Worm (Caenorhabditis elegans) whole organism, L1 larva: ENCODE results near the gene ZK354.9.

Experiments
- C04F5.9 ChIP-seq: sonication (generic microtip); optimal IDR thresholded peaks from 2 replicates; lab custom pipeline; 2016; ENCODE audit warnings: missing genetic modification characterization, missing compliant biosample characterization
- Y116A8C.19 ChIP-seq: sonication (generic microtip); optimal IDR thresholded peaks from 2 replicates; lab custom pipeline; 2016; ENCODE audit warnings: missing compliant biosample characterization, missing genetic modification characterization, borderline replicate concordance
- alr-1 ChIP-seq: fragments of 200-800 bp; sonication (Bioruptor generic); optimal IDR thresholded peaks from 2 replicates; lab custom pipeline; 2018; ENCODE audit warnings: borderline replicate concordance, mild to moderate bottlenecking, missing genetic modification characterization, missing compliant biosample characterization
- aly-2 ChIP-seq: fragments of 150-350 bp; optimal IDR thresholded peaks from 2 replicates; lab custom pipeline; 2014; ENCODE audit warnings: missing biosample characterization, missing genetic modification characterization
- ama-1 ChIP-seq: fragments of 150-350 bp; optimal IDR thresholded peaks from 2 replicates; lab custom pipeline; 2014
- blmp-1 ChIP-seq: fragments of 150-350 bp; optimal IDR thresholded peaks from 2 replicates; lab custom pipeline; 2014; ENCODE audit warnings: missing biosample characterization, missing genetic modification characterization
- ceh-8 ChIP-seq: fragments of 200-800 bp; sonication (Bioruptor generic); optimal IDR thresholded peaks from 2 replicates; lab custom pipeline; 2018; ENCODE audit warnings: mild to moderate bottlenecking, missing genetic modification characterization, moderate library complexity, missing compliant biosample characterization
- ceh-82 ChIP-seq, 3 experiments: fragments of 150-350 bp in 1 of 3; sonication (generic microtip) in 2 of 3; optimal IDR thresholded peaks; 2 replicates each; lab custom pipeline; 2014 to 2017; ENCODE audit warnings: missing biosample characterization in 3 of 3, missing genetic modification characterization in 3 of 3
- ceh-88 ChIP-seq: fragments of 200-800 bp; sonication (Bioruptor generic); IDR thresholded peaks from 2 replicates; pipeline ENCODE4 v1.3.6; 2022; ENCODE audit warnings: missing genetic modification characterization, missing compliant biosample characterization
- ceh-90 ChIP-seq: sonication (generic microtip); optimal IDR thresholded peaks from 2 replicates; lab custom pipeline; 2016; ENCODE audit warnings: missing genetic modification characterization, missing compliant biosample characterization
- efl-1 ChIP-seq, 4 experiments: fragments of 150-350 bp; optimal IDR thresholded peaks in 3 of 4; peaks in 1 of 4; 1 replicate in 1 of 4; 2 replicates in 3 of 4; lab custom pipeline; 2014; ENCODE audit warnings: missing biosample characterization in 2 of 4, missing genetic modification characterization in 2 of 4, missing genetic modification reagents in 2 of 4
- efl-3 ChIP-seq: fragments of 200-800 bp; sonication (Bioruptor generic); optimal IDR thresholded peaks from 2 replicates; lab custom pipeline; 2018; ENCODE audit warnings: mild to moderate bottlenecking, missing genetic modification characterization, missing compliant biosample characterization
- egl-27 ChIP-seq, 2 experiments: fragments of 150-350 bp in 1 of 2; sonication (generic microtip); optimal IDR thresholded peaks; 3 replicates each; lab custom pipeline; 2017 to 2018; ENCODE audit warnings: missing biosample characterization in 2 of 2, missing genetic modification characterization in 2 of 2, missing genetic modification reagents in 2 of 2
- elt-3 ChIP-seq, 6 experiments: fragments of 150-350 bp in 1 of 6; sonication (generic microtip); optimal IDR thresholded peaks; 2 replicates each; lab custom pipeline; 2017 to 2018; ENCODE audit warnings: missing biosample characterization in 6 of 6, missing genetic modification characterization in 6 of 6, inconsistent platforms in 1 of 6
- fkh-10 ChIP-seq: sonication (generic microtip); optimal IDR thresholded peaks from 2 replicates; lab custom pipeline; 2017; ENCODE audit warnings: missing biosample characterization, missing genetic modification reagents, missing genetic modification characterization
- fkh-4 ChIP-seq: sonication (generic microtip); optimal IDR thresholded peaks from 2 replicates; lab custom pipeline; 2016; ENCODE audit warnings: missing compliant biosample characterization, missing genetic modification characterization, borderline replicate concordance
- fkh-8 ChIP-seq: sonication (generic microtip); optimal IDR thresholded peaks from 2 replicates; lab custom pipeline; 2016; ENCODE audit warnings: mild to moderate bottlenecking, missing genetic modification characterization, missing compliant biosample characterization
- grh-1 ChIP-seq: fragments of 200-800 bp; sonication (Bioruptor generic); IDR thresholded peaks from 2 replicates; pipeline ENCODE4 v1.3.6; 2022; ENCODE audit warnings: missing genetic modification reagents, missing genetic modification characterization, missing compliant biosample characterization
- hlh-4 ChIP-seq: sonication (generic microtip); optimal IDR thresholded peaks from 2 replicates; lab custom pipeline; 2016; ENCODE audit warnings: mild to moderate bottlenecking, missing genetic modification characterization, missing compliant biosample characterization
- lin-13 ChIP-seq: fragments of 150-350 bp; optimal IDR thresholded peaks from 2 replicates; lab custom pipeline; 2014; ENCODE audit warnings: missing biosample characterization, missing genetic modification reagents, missing genetic modification characterization
- lin-14 ChIP-seq: fragments of 200-800 bp; sonication (Bioruptor generic); optimal IDR thresholded peaks from 2 replicates; lab custom pipeline; 2018; ENCODE audit warnings: mild to moderate bottlenecking, missing genetic modification characterization, moderate library complexity, missing compliant biosample characterization
- lin-35 ChIP-seq, 2 experiments: fragments of 150-350 bp; optimal IDR thresholded peaks; 2 replicates each; lab custom pipeline; 2014; ENCODE audit warnings: missing biosample characterization in 2 of 2, missing genetic modification characterization in 2 of 2, missing genetic modification reagents in 2 of 2
- lsy-2 ChIP-seq, 2 experiments: fragments of 150-350 bp; optimal IDR thresholded peaks; 2 replicates each; lab custom pipeline; 2014; ENCODE audit warnings: missing biosample characterization in 2 of 2, missing genetic modification characterization in 2 of 2
- mdl-1 ChIP-seq, 2 experiments: fragments of 150-350 bp; optimal IDR thresholded peaks; 2 replicates each; lab custom pipeline; 2014 to 2017; ENCODE audit warnings: missing biosample characterization in 2 of 2, missing genetic modification characterization in 2 of 2, inconsistent platforms in 1 of 2
- mef-2 ChIP-seq: fragments of 150-350 bp; optimal IDR thresholded peaks from 2 replicates; lab custom pipeline; 2014; ENCODE audit warnings: missing biosample characterization, missing genetic modification characterization
- mep-1 ChIP-seq: fragments of 150-350 bp; optimal IDR thresholded peaks from 2 replicates; lab custom pipeline; 2014; ENCODE audit warnings: missing biosample characterization, missing genetic modification characterization
- nhr-12 ChIP-seq: sonication (generic microtip); optimal IDR thresholded peaks from 2 replicates; lab custom pipeline; 2017; ENCODE audit warnings: missing biosample characterization, missing genetic modification characterization
- nhr-19 ChIP-seq: fragments of 200-800 bp; sonication (Bioruptor generic); conservative IDR thresholded peaks from 2 replicates; pipeline ENCODE4 v1.3.6; 2022; ENCODE audit warnings: missing genetic modification characterization, missing compliant biosample characterization
- nhr-20 ChIP-seq: sonication (generic microtip); optimal IDR thresholded peaks from 2 replicates; lab custom pipeline; 2016; ENCODE audit warnings: mild to moderate bottlenecking, missing genetic modification characterization, missing compliant biosample characterization
- nhr-28 ChIP-seq: fragments of 150-350 bp; optimal IDR thresholded peaks from 2 replicates; lab custom pipeline; 2014; ENCODE audit warnings: missing biosample characterization, missing genetic modification characterization
- nhr-47 ChIP-seq: sonication (generic microtip); optimal IDR thresholded peaks from 2 replicates; lab custom pipeline; 2016; ENCODE audit warnings: mild to moderate bottlenecking, missing genetic modification characterization, moderate library complexity, missing compliant biosample characterization
- nhr-71 ChIP-seq: sonication (generic microtip); optimal IDR thresholded peaks from 2 replicates; lab custom pipeline; 2016; ENCODE audit warnings: mild to moderate bottlenecking, missing genetic modification characterization, moderate library complexity, missing compliant biosample characterization
- nhr-77 ChIP-seq: fragments of 150-350 bp; optimal IDR thresholded peaks from 2 replicates; lab custom pipeline; 2014; ENCODE audit warnings: missing biosample characterization, missing genetic modification characterization
- nhr-85 ChIP-seq: sonication (generic microtip); peaks from one replicate; lab custom pipeline; 2016; ENCODE audit warnings: missing genetic modification characterization, inconsistent platforms, missing compliant biosample characterization
- pag-3 ChIP-seq: sonication (generic microtip); optimal IDR thresholded peaks from 2 replicates; lab custom pipeline; 2017; ENCODE audit warnings: missing genetic modification characterization, mild to moderate bottlenecking, missing compliant biosample characterization, antibody characterized with exemption, borderline replicate concordance; ENCODE audit not compliant: insufficient read depth
- pax-3 ChIP-seq: fragments of 200-800 bp; sonication (Bioruptor generic); optimal IDR thresholded peaks from 2 replicates; lab custom pipeline; 2018; ENCODE audit warnings: mild to moderate bottlenecking, missing genetic modification characterization, moderate library complexity, missing compliant biosample characterization
- snu-23 ChIP-seq: sonication (generic microtip); optimal IDR thresholded peaks from 2 replicates; lab custom pipeline; 2016; ENCODE audit warnings: missing genetic modification characterization, missing compliant biosample characterization
- sox-4 ChIP-seq: sonication (generic microtip); optimal IDR thresholded peaks from 2 replicates; lab custom pipeline; 2016; ENCODE audit warnings: missing genetic modification characterization, missing compliant biosample characterization
- sptf-1 ChIP-seq: fragments of 150-350 bp; optimal IDR thresholded peaks from 2 replicates; lab custom pipeline; 2014; ENCODE audit warnings: missing biosample characterization, missing genetic modification characterization
- tbx-2 ChIP-seq: sonication (generic microtip); optimal IDR thresholded peaks from 2 replicates; lab custom pipeline; 2016; ENCODE audit warnings: missing genetic modification characterization, missing compliant biosample characterization
- unc-86 ChIP-seq: sonication (generic microtip); optimal IDR thresholded peaks from 2 replicates; lab custom pipeline; 2016; ENCODE audit warnings: missing genetic modification characterization, missing compliant biosample characterization
- unc-98 ChIP-seq: fragments of 200-800 bp; sonication (Bioruptor generic); IDR thresholded peaks from 2 replicates; pipeline ENCODE4 v1.3.6; 2022; ENCODE audit warnings: missing genetic modification characterization, missing compliant biosample characterization
- vab-15 ChIP-seq: sonication (generic microtip); optimal IDR thresholded peaks from 2 replicates; lab custom pipeline; 2017; ENCODE audit warnings: missing genotype, mild to moderate bottlenecking, missing genetic modification characterization, missing compliant biosample characterization
- xbp-1 ChIP-seq: sonication (generic microtip); optimal IDR thresholded peaks from 2 replicates; lab custom pipeline; 2016; ENCODE audit warnings: missing genetic modification characterization, missing compliant biosample characterization
- zip-4 ChIP-seq: fragments of 200-800 bp; sonication (Bioruptor generic); optimal IDR thresholded peaks from 2 replicates; lab custom pipeline; 2018; ENCODE audit warnings: mild to moderate bottlenecking, missing genetic modification characterization, moderate library complexity, missing compliant biosample characterization

ZK354.9 gene

DNA sequence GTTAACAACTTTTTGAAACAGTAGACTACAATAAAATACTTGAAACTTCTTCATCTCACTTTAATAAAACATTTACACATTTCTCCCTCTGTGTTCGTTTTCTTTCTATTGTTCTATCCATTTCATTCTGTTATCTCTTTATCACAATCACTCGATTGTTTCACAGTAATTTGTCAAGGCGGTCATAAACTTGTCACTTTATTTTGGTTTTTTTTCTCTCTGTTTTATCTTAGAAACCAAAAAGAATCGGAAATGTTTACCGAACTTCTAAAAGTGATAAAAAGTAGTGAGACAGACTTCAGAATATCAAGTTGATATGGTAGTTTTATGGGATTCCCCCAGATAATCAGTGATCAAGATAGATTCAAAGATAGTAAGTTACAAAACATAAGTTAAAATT lies 31.3 kb upstream of the ZK354.9 start, which contains the start of gene Y4C6B.2:
TSS of gene Y4C6B.2 (plus strand) at position 320 of the 400 bp plus-strand sequence.
- TF ChIP-seq blmp-1 (tag; lab: Kevin White, UChicago) (peak; percentile 65), elt-3 (tag; optimal IDR thresholded peaks at IDR 0.05; lab: Kevin White, UChicago) (peak in 5 of 6 experiments; percentile 8 to 83 (median 11)), lin-14 (GFP tag; lab: Kevin White, UChicago) (peak; percentile 15), lsy-2 (tag; optimal IDR thresholded peaks at IDR 0.05; lab: Kevin White, UChicago) (peak in 1 of 2 experiments; percentile 21), fkh-8 (no peak), nhr-85 (tag; lab: Kevin White, UChicago) (peak; percentile 76)

DNA sequence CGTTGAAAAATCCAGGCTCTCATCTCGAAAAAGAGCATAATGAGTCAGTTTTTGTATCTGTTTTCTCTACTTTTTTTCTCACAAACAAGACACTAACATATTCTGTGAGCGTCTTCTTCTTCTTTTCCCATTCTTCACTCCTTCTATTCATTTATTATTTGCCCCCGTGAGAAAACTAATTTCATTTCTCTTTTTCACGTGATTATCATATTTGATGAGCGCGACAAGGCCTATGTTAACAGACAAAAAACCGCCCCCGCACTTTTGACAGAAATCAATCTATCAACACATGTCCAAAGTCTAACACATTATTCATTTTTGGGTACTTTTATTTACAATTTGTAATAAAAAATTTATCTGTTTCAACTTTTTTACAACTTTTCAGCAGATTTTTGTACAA lies 29.7 kb upstream of the ZK354.9 start:
- TF ChIP-seq ceh-90 (no peak), efl-1 (optimal IDR thresholded peaks at IDR 0.05; lab: Kevin White, UChicago) (no peak), efl-1 (GFP tag; optimal IDR thresholded peaks at IDR 0.05 in 1 of 2; lab: Kevin White, UChicago) (peak in 1 of 2 experiments; percentile 59), nhr-71 (tag; lab: Kevin White, UChicago) (peak; percentile 49), blmp-1 (tag; lab: Kevin White, UChicago) (peak; percentile 67), lsy-2 (tag; optimal IDR thresholded peaks at IDR 0.05; lab: Kevin White, UChicago) (peak in 1 of 2 experiments; percentile 17), zip-4 (no peak), elt-3 (tag; optimal IDR thresholded peaks at IDR 0.05; lab: Kevin White, UChicago) (peak in 1 of 6 experiments; percentile 47), mep-1 (tag; lab: Kevin White, UChicago) (peak; percentile 5), nhr-20 (peak; percentile 22), mef-2 (tag; lab: Kevin White, UChicago) (no peak), lin-14 (GFP tag; lab: Kevin White, UChicago) (peak; percentile 69), lin-35 (GFP tag; optimal IDR thresholded peaks at IDR 0.05; lab: Kevin White, UChicago) (peak in 1 of 2 experiments; percentile 25), snu-23 (GFP tag; lab: Kevin White, UChicago) (peak; percentile 10), nhr-85 (tag; lab: Kevin White, UChicago) (peak; percentile 81), unc-86 (tag; lab: Kevin White, UChicago) (peak; percentile 61)

DNA sequence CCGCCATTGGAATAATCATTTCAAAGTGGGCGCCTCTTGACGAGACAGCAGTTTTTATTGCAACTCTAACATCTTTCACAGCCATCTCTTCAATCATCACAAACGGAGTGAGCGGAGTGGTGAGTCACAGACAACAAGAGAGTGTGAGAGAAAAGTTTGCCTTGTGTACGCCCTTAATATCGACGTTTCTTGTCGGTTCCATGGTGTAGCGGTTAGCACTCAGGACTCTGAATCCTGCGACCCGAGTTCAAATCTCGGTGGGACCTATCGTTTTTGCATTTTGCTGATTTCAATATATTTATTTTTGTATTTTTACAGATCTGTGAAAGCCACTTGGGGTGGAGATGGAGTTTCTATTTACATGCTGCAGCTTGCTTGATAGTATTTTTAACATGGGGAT lies 26.6 kb upstream of the ZK354.9 start:
- TF ChIP-seq sox-4 (no peak), elt-3 (tag; optimal IDR thresholded peaks at IDR 0.05; lab: Kevin White, UChicago) (peak in 1 of 6 experiments; percentile 49), lin-14 (GFP tag; lab: Kevin White, UChicago) (peak; percentile 75), efl-3 (GFP tag; lab: Kevin White, UChicago) (no peak), pax-3 (peak; percentile 29), unc-86 (tag; lab: Kevin White, UChicago) (peak; percentile 11), fkh-10 (GFP tag; lab: Kevin White, UChicago) (peak; percentile 55), nhr-19 (GFP tag; lab: Robert Waterston, UW) (peak; percentile 65), sptf-1 (tag; lab: Kevin White, UChicago) (no peak), nhr-85 (tag; lab: Kevin White, UChicago) (no peak), ama-1 (lab: Kevin White, UChicago) (no peak), hlh-4 (tag; lab: Kevin White, UChicago) (no peak), nhr-28 (tag; lab: Kevin White, UChicago) (no peak), fkh-4 (tag; lab: Kevin White, UChicago) (no peak), unc-98 (GFP tag; lab: Robert Waterston, UW) (no peak), vab-15 (tag; lab: Kevin White, UChicago) (peak; percentile 13), efl-1 (optimal IDR thresholded peaks at IDR 0.05; lab: Kevin White, UChicago) (peak; percentile 43 to 63), efl-1 (GFP tag; optimal IDR thresholded peaks at IDR 0.05 in 1 of 2; lab: Kevin White, UChicago) (peak; percentile 49 to 95), aly-2 (peak; percentile 36), snu-23 (GFP tag; lab: Kevin White, UChicago) (peak; percentile 82), lsy-2 (tag; optimal IDR thresholded peaks at IDR 0.05; lab: Kevin White, UChicago) (peak; percentile 26 to 74), xbp-1 (peak; percentile 50), nhr-12 (tag; lab: Kevin White, UChicago) (no peak), tbx-2 (tag; lab: Kevin White, UChicago) (peak; percentile 50), ceh-8 (peak; percentile 39), mep-1 (tag; lab: Kevin White, UChicago) (peak; percentile 50), grh-1 (GFP tag; lab: Robert Waterston, UW) (no peak), ceh-90 (no peak), nhr-77 (tag; lab: Kevin White, UChicago) (peak; percentile 41), egl-27 (tag; optimal IDR thresholded peaks at IDR 0.05; lab: Kevin White, UChicago) (no peak), Y116A8C.19 (tag; lab: Kevin White, UChicago) (no peak), nhr-47 (peak; percentile 79), C04F5.9 (tag; lab: Kevin White, UChicago) (no peak), ceh-88 (GFP tag; lab: Robert Waterston, UW) (peak; percentile 35; the same call in 1 of the 2 replicates), ceh-82 (tag; optimal IDR thresholded peaks at IDR 0.05; lab: Kevin White, UChicago) (peak; percentile 31 to 69 (median 57)), alr-1 (tag; lab: Kevin White, UChicago) (no peak), pag-3 (tag; lab: Kevin White, UChicago) (no peak), lin-13 (GFP tag; lab: Kevin White, UChicago) (peak; percentile 32), mdl-1 (tag; optimal IDR thresholded peaks at IDR 0.05; lab: Kevin White, UChicago) (peak in 1 of 2 experiments; percentile 51)
